Worm (Caenorhabditis elegans) whole organism, midembryonic: ENCODE data around the gene rap-3.

Source experiments
- T22C8.4 ChIP-seq: fragments of 200-800 bp; sonication (Bioruptor generic); IDR thresholded peaks from 2 replicates; pipeline ENCODE4 v1.3.6; 2022; ENCODE audit warnings: missing genetic modification characterization, missing compliant biosample characterization
- cog-1 ChIP-seq: sonication (generic microtip); optimal IDR thresholded peaks from 2 replicates; lab custom pipeline; 2016; ENCODE audit warnings: missing genetic modification characterization, missing compliant biosample characterization
- flt-1 ChIP-seq: fragments of 200-800 bp; sonication (Bioruptor generic); IDR thresholded peaks from 2 replicates; pipeline ENCODE4 v1.3.6; 2022; ENCODE audit warnings: missing genetic modification characterization, missing compliant biosample characterization
- klf-2 ChIP-seq: fragments of 200-800 bp; sonication (Bioruptor generic); conservative IDR thresholded peaks from 2 replicates; pipeline ENCODE4 v1.3.6; 2022; ENCODE audit warnings: missing genetic modification reagents, missing genetic modification characterization, missing compliant biosample characterization
- med-1 ChIP-seq: sonication (generic microtip); optimal IDR thresholded peaks from 2 replicates; lab custom pipeline; 2017; ENCODE audit warnings: missing genetic modification characterization, mild to moderate bottlenecking, missing compliant biosample characterization, antibody characterized with exemption, missing genetic modification reagents; ENCODE audit not compliant: insufficient read depth
- ref-1 ChIP-seq: fragments of 200-800 bp; sonication (Bioruptor generic); conservative IDR thresholded peaks from 2 replicates; pipeline ENCODE4 v1.3.6; 2022; ENCODE audit warnings: missing genetic modification reagents, missing genetic modification characterization, missing compliant biosample characterization
- tab-1 ChIP-seq: fragments of 200-800 bp; sonication (Bioruptor generic); IDR thresholded peaks from 2 replicates; pipeline ENCODE4 v1.3.6; 2022; ENCODE audit warnings: missing genetic modification characterization, missing compliant biosample characterization
- ztf-23 ChIP-seq: fragments of 200-800 bp; sonication (Bioruptor generic); IDR thresholded peaks from 2 replicates; pipeline ENCODE4 v1.3.6; 2022; ENCODE audit warnings: missing genetic modification reagents, missing genetic modification characterization, missing compliant biosample characterization
- ztf-29 ChIP-seq: fragments of 200-800 bp; sonication (Bioruptor generic); IDR thresholded peaks from 2 replicates; pipeline ENCODE4 v1.3.6; 2022; ENCODE audit warnings: missing genetic modification reagents, missing genetic modification characterization, missing compliant biosample characterization

- TF ChIP-seq med-1 (GFP tag; lab: Kevin White, UChicago) (no peak), ref-1 (GFP tag; lab: Robert Waterston, UW) (no peak), ztf-23 (no peak), ztf-29 (no peak), flt-1 (GFP tag; lab: Robert Waterston, UW) (no peak), T22C8.4 (GFP tag; lab: Robert Waterston, UW) (no peak), tab-1 (no peak), klf-2 (no peak), cog-1 (tag; lab: Kevin White, UChicago) (no peak)
Measured at ce11 chrIV:11176967-11177366, at the start of gene rap-3.
